Worm (Caenorhabditis elegans): ENCODE measurements around the gene T06C12.12.

T06C12.12 gene

ce11 chrV:15911848-15912247, 20.0 kb downstream of the T06C12.12 start, which contains the start of gene F35E8.6:
Gene F35E8.6, plus strand, starts transcription at chrV:15912148.
- TF ChIP-seq ceh-2 (tag; optimal IDR thresholded peaks at IDR 0.05) (no peak), hlh-30 (tag; optimal IDR thresholded peaks at IDR 0.05; ENCODE audit: insufficient read depth) (no peak), F13H6.1 (tag; optimal IDR thresholded peaks at IDR 0.05) (no peak), unc-55 (GFP tag; optimal IDR thresholded peaks at IDR 0.05) (no peak), ceh-34 (tag; optimal IDR thresholded peaks at IDR 0.05) (no peak), ceh-18 (tag; optimal IDR thresholded peaks at IDR 0.05) (no peak), elt-4 (tag; optimal IDR thresholded peaks at IDR 0.05) (no peak), madf-2 (tag; optimal IDR thresholded peaks at IDR 0.05) (no peak), pros-1 (tag; optimal IDR thresholded peaks at IDR 0.05) (no peak), elt-2 (tag; optimal IDR thresholded peaks at IDR 0.05) (no peak), ama-1 (optimal IDR thresholded peaks at IDR 0.05) (no peak), pha-4 (tag; optimal IDR thresholded peaks at IDR 0.05) (no peak), ceh-31 (tag; optimal IDR thresholded peaks at IDR 0.05) (no peak), che-1 (tag; optimal IDR thresholded peaks at IDR 0.05) (no peak), pax-1 (tag; optimal IDR thresholded peaks at IDR 0.05) (no peak)

ce11 chrV:15912677-15913076, 20.8 kb downstream of the T06C12.12 start:
- TF ChIP-seq nhr-232 (tag; optimal IDR thresholded peaks at IDR 0.05): no peak
- TF ChIP-seq hlh-6 (tag; optimal IDR thresholded peaks at IDR 0.05): no peak
- TF ChIP-seq ahr-1 (tag; optimal IDR thresholded peaks at IDR 0.05): no peak
- TF ChIP-seq ttx-3 (tag; optimal IDR thresholded peaks at IDR 0.05): no peak
- TF ChIP-seq Y22D7AL.16 (tag; optimal IDR thresholded peaks at IDR 0.05): no peak
- no peak for TF ChIP-seq che-1 (tag; optimal IDR thresholded peaks at IDR 0.05)
- no peak for TF ChIP-seq gmeb-2 (tag; optimal IDR thresholded peaks at IDR 0.05)
- no peak for TF ChIP-seq C08G9.2 (tag; optimal IDR thresholded peaks at IDR 0.05)
- TF ChIP-seq ceh-19 (GFP tag; optimal IDR thresholded peaks at IDR 0.05): no peak

DNA sequence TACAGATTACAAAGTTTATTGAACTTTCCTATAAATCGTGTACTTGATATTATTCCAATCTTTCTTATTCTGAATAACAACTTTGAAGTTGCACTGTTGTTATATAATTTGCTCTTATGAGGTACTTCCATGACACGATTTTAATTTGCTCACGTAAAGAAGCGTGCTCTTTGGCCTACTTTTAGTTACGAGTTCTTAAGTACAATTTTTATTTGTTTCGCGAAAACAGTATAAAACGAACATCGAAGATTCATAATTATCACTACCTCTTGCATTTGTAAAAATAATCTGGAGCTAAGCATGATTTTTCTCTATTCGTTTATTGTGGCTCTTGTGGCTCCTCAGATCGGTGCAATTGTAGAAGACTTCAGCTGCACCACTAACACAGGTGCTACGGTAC, 21.9 kb downstream of the T06C12.12 start, which contains the start of gene F35E8.7:
Gene F35E8.7 (plus strand): TSS at position 301 of the 400 bp plus-strand sequence.
- TF ChIP-seq elt-4 (tag; optimal IDR thresholded peaks at IDR 0.05) (no peak), nfya-1 (tag; optimal IDR thresholded peaks at IDR 0.05) (no peak), hlh-13 (GFP tag; optimal IDR thresholded peaks at IDR 0.05) (no peak)

ce11 chrV:15914774-15915173, 22.9 kb downstream of the T06C12.12 start:
- TF ChIP-seq elt-4 (tag; optimal IDR thresholded peaks at IDR 0.05): no peak
- TF ChIP-seq lin-11 (tag; optimal IDR thresholded peaks at IDR 0.05): no peak

- TF ChIP-seq elt-4 (tag; optimal IDR thresholded peaks at IDR 0.05): no peak
- TF ChIP-seq C38D4.7 (GFP tag; optimal IDR thresholded peaks at IDR 0.05): no peak
- no peak for TF ChIP-seq ceh-48 (tag; optimal IDR thresholded peaks at IDR 0.05)
- no peak for TF ChIP-seq F13H6.1 (tag; optimal IDR thresholded peaks at IDR 0.05)
- TF ChIP-seq ama-1 (optimal IDR thresholded peaks at IDR 0.05): no peak
- no peak for TF ChIP-seq ceh-22 (tag; optimal IDR thresholded peaks at IDR 0.05)
- no peak for TF ChIP-seq nhr-232 (tag; optimal IDR thresholded peaks at IDR 0.05)
- TF ChIP-seq ceh-14 (tag; optimal IDR thresholded peaks at IDR 0.05): no peak
- TF ChIP-seq gmeb-2 (tag; optimal IDR thresholded peaks at IDR 0.05): no peak
- no peak for TF ChIP-seq hlh-6 (tag; optimal IDR thresholded peaks at IDR 0.05)
- TF ChIP-seq ceh-45 (GFP tag; IDR thresholded peaks at IDR 0.05): no peak
- TF ChIP-seq ceh-2 (tag; optimal IDR thresholded peaks at IDR 0.05): no peak
- TF ChIP-seq ahr-1 (tag; optimal IDR thresholded peaks at IDR 0.05): no peak
- no peak for TF ChIP-seq tbx-2 (tag; optimal IDR thresholded peaks at IDR 0.05)
- no peak for TF ChIP-seq ceh-34 (tag; optimal IDR thresholded peaks at IDR 0.05)
- TF ChIP-seq unc-55 (GFP tag; optimal IDR thresholded peaks at IDR 0.05): no peak
- no peak for TF ChIP-seq mec-3 (tag; optimal IDR thresholded peaks at IDR 0.05; ENCODE audit: borderline replicate concordance)
- TF ChIP-seq ttx-3 (tag; optimal IDR thresholded peaks at IDR 0.05): no peak
- no peak for TF ChIP-seq tbx-7 (tag; optimal IDR thresholded peaks at IDR 0.05)
- TF ChIP-seq hlh-15 (tag; optimal IDR thresholded peaks at IDR 0.05): no peak
These were observed 23.4 kb downstream of the T06C12.12 start for ce11 chrV:15915307-15915706.

Data from whole organism, late embryonic.